Fruit fly (Drosophila melanogaster): Measurements from ENCODE around the gene frma.

DNA sequence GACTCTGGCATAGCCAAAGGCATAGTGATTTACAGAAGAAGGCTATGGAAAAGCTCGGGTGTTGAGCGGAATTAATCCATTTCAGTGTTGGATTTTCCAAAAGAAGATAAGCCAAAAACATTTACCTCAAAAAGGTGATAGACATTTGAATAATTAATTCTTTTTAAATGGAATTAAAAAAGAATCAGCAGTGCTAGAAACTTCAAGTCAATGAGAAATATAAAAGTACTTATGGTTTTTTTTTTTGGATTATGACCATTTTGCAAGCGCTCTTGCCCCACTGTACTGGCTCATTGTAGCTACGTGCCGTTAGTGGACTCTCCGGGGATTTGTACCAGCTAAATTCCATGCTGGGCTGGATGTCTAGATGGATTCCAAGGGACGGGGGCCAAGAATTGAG, 9.9 kb downstream of the frma start:
- TF ChIP-seq psq (optimal IDR thresholded peaks at IDR 0.05) (no peak), pan (optimal IDR thresholded peaks at IDR 0.05) (no peak), CG8478 (optimal IDR thresholded peaks at IDR 0.05) (no peak), EcR (GFP tag; optimal IDR thresholded peaks at IDR 0.05) (no peak), usp (GFP tag; optimal IDR thresholded peaks at IDR 0.05) (no peak), Dll (optimal IDR thresholded peaks at IDR 0.05) (no peak)
